Fruit fly (Drosophila melanogaster): ENCODE results near the gene Rbp9.

The Rbp9 gene

dm6 chr2L:2906122-2906521, 48.4 kb upstream of the Rbp9 start (continued):
- no peak for TF ChIP-seq CG9932 (GFP tag; IDR thresholded peaks at IDR 0.05)
- peak; percentile 26 for TF ChIP-seq BtbVII (GFP tag; optimal IDR thresholded peaks at IDR 0.05)
- no peak for TF ChIP-seq Scr (GFP tag; IDR thresholded peaks at IDR 0.05; ENCODE audit: partially characterized antibody)
- TF ChIP-seq Pdp1 (GFP tag; optimal IDR thresholded peaks at IDR 0.05) = peak in 1 of 2 experiments; percentile 96
- no peak for TF ChIP-seq CG13775 (GFP tag; optimal IDR thresholded peaks at IDR 0.05)
- peak; percentile 26 for TF ChIP-seq CG9727 (GFP tag; optimal IDR thresholded peaks at IDR 0.05)
- TF ChIP-seq Neu2 (GFP tag; optimal IDR thresholded peaks at IDR 0.05; ENCODE audit: borderline replicate concordance) = no peak
- no peak for TF ChIP-seq btn (GFP tag; optimal IDR thresholded peaks at IDR 0.05)
- TF ChIP-seq sc (optimal IDR thresholded peaks at IDR 0.05) = no peak
- TF ChIP-seq sc (GFP tag; optimal IDR thresholded peaks at IDR 0.05) = peak; percentile 34
- peak; percentile 22 for TF ChIP-seq CG15514 (GFP tag; optimal IDR thresholded peaks at IDR 0.05)
- TF ChIP-seq gsb (GFP tag; IDR thresholded peaks at IDR 0.05) = no peak
- TF ChIP-seq cas (GFP tag; IDR thresholded peaks at IDR 0.05) = no peak
- TF ChIP-seq CG15601 (tag; optimal IDR thresholded peaks at IDR 0.05) = peak; percentile 13
- no peak for TF ChIP-seq hb (GFP tag; IDR thresholded peaks at IDR 0.05; ENCODE audit: partially characterized antibody)
- no peak for TF ChIP-seq twi (tag; optimal IDR thresholded peaks at IDR 0.05)
- TF ChIP-seq CG3407 (GFP tag; optimal IDR thresholded peaks at IDR 0.05) = no peak
- no peak for TF ChIP-seq CG10366 (GFP tag; IDR thresholded peaks at IDR 0.05)
- no peak for TF ChIP-seq sim (GFP tag; IDR thresholded peaks at IDR 0.05)
- TF ChIP-seq rib (GFP tag; IDR thresholded peaks at IDR 0.05) = no peak
- TF ChIP-seq br (optimal IDR thresholded peaks at IDR 0.05) = no peak
- TF ChIP-seq CG12769 (tag; optimal IDR thresholded peaks at IDR 0.05) = no peak
- no peak for TF ChIP-seq sob (GFP tag; IDR thresholded peaks at IDR 0.05)
- TF ChIP-seq z (GFP tag; IDR thresholded peaks at IDR 0.05) = no peak

- TF ChIP-seq Dip3 (GFP tag; optimal IDR thresholded peaks at IDR 0.05) (no peak), fd96Cb (tag; optimal IDR thresholded peaks at IDR 0.05) (no peak), CG17568 (GFP tag; optimal IDR thresholded peaks at IDR 0.05) (no peak), CG32532 (GFP tag; IDR thresholded peaks at IDR 0.05) (no peak), Nf-YB (GFP tag; optimal IDR thresholded peaks at IDR 0.05) (no peak), Six4 (GFP tag; optimal IDR thresholded peaks at IDR 0.05) (no peak), GATAe (GFP tag; conservative IDR thresholded peaks at IDR 0.05) (no peak), Ets65A (GFP tag) (no peak), Hmx (GFP tag; optimal IDR thresholded peaks at IDR 0.05) (no peak), CG16815 (GFP tag; optimal IDR thresholded peaks at IDR 0.05) (no peak), CG4617 (GFP tag; optimal IDR thresholded peaks at IDR 0.05; ENCODE audit: borderline replicate concordance) (no peak), Dp (GFP tag; optimal IDR thresholded peaks at IDR 0.05) (no peak), danr (GFP tag; IDR thresholded peaks at IDR 0.05) (no peak), grn (GFP tag; optimal IDR thresholded peaks at IDR 0.05) (no peak), CG9932 (GFP tag; IDR thresholded peaks at IDR 0.05) (no peak), dmrt99B (tag; optimal IDR thresholded peaks at IDR 0.05) (no peak), CG10654 (GFP tag; optimal IDR thresholded peaks at IDR 0.05) (no peak), vnd (GFP tag; IDR thresholded peaks at IDR 0.05; ENCODE audit: partially characterized antibody) (no peak), CG17385 (GFP tag; optimal IDR thresholded peaks at IDR 0.05) (no peak), crp (GFP tag; optimal IDR thresholded peaks at IDR 0.05) (no peak), CG4404 (GFP tag; IDR thresholded peaks at IDR 0.05) (no peak), tna (GFP tag; IDR thresholded peaks at IDR 0.05; ENCODE audit: partially characterized antibody) (no peak), pan (optimal IDR thresholded peaks at IDR 0.05) (no peak), pan (GFP tag; optimal IDR thresholded peaks at IDR 0.05 in 1 of 2, IDR thresholded peaks at IDR 0.05 in 1 of 2) (no peak), CG32767 (GFP tag; IDR thresholded peaks at IDR 0.05) (no peak), Antp (GFP tag; optimal IDR thresholded peaks at IDR 0.05) (no peak), CG18262 (tag; optimal IDR thresholded peaks at IDR 0.05) (no peak), Dad (GFP tag; optimal IDR thresholded peaks at IDR 0.05) (no peak), CG32772 (GFP tag; IDR thresholded peaks at IDR 0.05) (no peak), rib (GFP tag; IDR thresholded peaks at IDR 0.05) (0 out of 2 replicates have a peak, but pooled peaks have one; percentile 30), CG8478 (optimal IDR thresholded peaks at IDR 0.05) (no peak)
Measured at dm6 chr2L:2907776-2908175, 46.8 kb upstream of the Rbp9 start.

Measured in whole organism, embryonic.